Worm (Caenorhabditis elegans) whole organism, late embryonic: ENCODE measurements around the gene spsb-1.

Experiments used
- C38D4.7 ChIP-seq: fragments of 200-800 bp; sonication (Bioruptor generic); optimal IDR thresholded peaks from 2 replicates; lab custom pipeline; 2018; ENCODE audit warnings: mild to moderate bottlenecking, missing genetic modification characterization, moderate library complexity, missing compliant biosample characterization
- F13H6.1 ChIP-seq: sonication (generic microtip); optimal IDR thresholded peaks from 2 replicates; lab custom pipeline; 2016; ENCODE audit warnings: missing genetic modification characterization, missing compliant biosample characterization
- ahr-1 ChIP-seq: sonication (generic microtip); optimal IDR thresholded peaks from 2 replicates; lab custom pipeline; 2016; ENCODE audit warnings: missing genetic modification characterization, missing compliant biosample characterization
- ceh-14 ChIP-seq: sonication (generic microtip); optimal IDR thresholded peaks from 2 replicates; lab custom pipeline; 2016; ENCODE audit warnings: missing genotype, missing genetic modification characterization, missing compliant biosample characterization
- ceh-2 ChIP-seq: sonication (generic microtip); optimal IDR thresholded peaks from 2 replicates; lab custom pipeline; 2016; ENCODE audit warnings: missing genotype, missing genetic modification characterization, missing compliant biosample characterization
- ceh-22 ChIP-seq: sonication (generic microtip); optimal IDR thresholded peaks from 2 replicates; lab custom pipeline; 2017; ENCODE audit warnings: missing biosample characterization, missing genetic modification characterization
- ceh-31 ChIP-seq: sonication (generic microtip); optimal IDR thresholded peaks from 2 replicates; lab custom pipeline; 2016; ENCODE audit warnings: missing genetic modification characterization, missing compliant biosample characterization
- ceh-45 ChIP-seq: fragments of 200-800 bp; sonication (Bioruptor generic); IDR thresholded peaks from 2 replicates; pipeline ENCODE4 v1.3.6; 2022; ENCODE audit warnings: missing genetic modification reagents, missing genetic modification characterization, missing compliant biosample characterization
- ceh-48 ChIP-seq: sonication (generic microtip); optimal IDR thresholded peaks from 2 replicates; lab custom pipeline; 2016; ENCODE audit warnings: missing genetic modification characterization, inconsistent platforms, missing compliant biosample characterization
- ceh-6 ChIP-seq: fragments of 200-800 bp; sonication (Bioruptor generic); optimal IDR thresholded peaks from 2 replicates; lab custom pipeline; 2018; ENCODE audit warnings: mild to moderate bottlenecking, missing genetic modification characterization, missing compliant biosample characterization
- che-1 ChIP-seq: sonication (generic microtip); optimal IDR thresholded peaks from 2 replicates; lab custom pipeline; 2016; ENCODE audit warnings: mild to moderate bottlenecking, missing genetic modification characterization, missing compliant biosample characterization
- dmd-4 ChIP-seq: sonication (generic microtip); optimal IDR thresholded peaks from 2 replicates; lab custom pipeline; 2016; ENCODE audit warnings: borderline replicate concordance, missing genetic modification characterization, missing compliant biosample characterization
- elt-2 ChIP-seq: sonication (generic microtip); optimal IDR thresholded peaks from 2 replicates; lab custom pipeline; 2016; ENCODE audit warnings: missing genetic modification reagents, missing genetic modification characterization, missing compliant biosample characterization
- ets-4 ChIP-seq: sonication (generic microtip); optimal IDR thresholded peaks from 2 replicates; lab custom pipeline; 2016; ENCODE audit warnings: missing genetic modification characterization, missing compliant biosample characterization
- fax-1 ChIP-seq: sonication (generic microtip); optimal IDR thresholded peaks from 2 replicates; lab custom pipeline; 2016; ENCODE audit warnings: missing genotype, missing genetic modification characterization, missing compliant biosample characterization
- fkh-6 ChIP-seq: sonication (generic microtip); optimal IDR thresholded peaks from 2 replicates; lab custom pipeline; 2016; ENCODE audit warnings: missing genetic modification characterization, missing compliant biosample characterization
- hlh-13 ChIP-seq: fragments of 200-800 bp; sonication (Bioruptor generic); optimal IDR thresholded peaks from 2 replicates; lab custom pipeline; 2018; ENCODE audit warnings: mild to moderate bottlenecking, missing genetic modification characterization, missing compliant biosample characterization
- hlh-6 ChIP-seq: sonication (generic microtip); optimal IDR thresholded peaks from 2 replicates; lab custom pipeline; 2016; ENCODE audit warnings: missing genotype, missing genetic modification characterization, missing compliant biosample characterization
- lim-6 ChIP-seq: sonication (generic microtip); optimal IDR thresholded peaks from 2 replicates; lab custom pipeline; 2016; ENCODE audit warnings: missing genetic modification characterization, missing compliant biosample characterization
- lin-11 ChIP-seq: fragments of 200-800 bp; sonication (Bioruptor generic); optimal IDR thresholded peaks from 2 replicates; lab custom pipeline; 2018; ENCODE audit warnings: mild to moderate bottlenecking, missing genetic modification characterization, missing compliant biosample characterization
- madf-2 ChIP-seq: sonication (generic microtip); optimal IDR thresholded peaks from 2 replicates; lab custom pipeline; 2017; ENCODE audit warnings: missing genetic modification characterization, missing compliant biosample characterization
- mec-3 ChIP-seq: sonication (generic microtip); optimal IDR thresholded peaks from 2 replicates; lab custom pipeline; 2016; ENCODE audit warnings: borderline replicate concordance, missing genetic modification characterization, missing compliant biosample characterization
- nfya-1 ChIP-seq: sonication (generic microtip); optimal IDR thresholded peaks from 2 replicates; lab custom pipeline; 2017; ENCODE audit warnings: missing genetic modification characterization, mild to moderate bottlenecking, missing compliant biosample characterization, antibody characterized with exemption, moderate library complexity
- nhr-11 ChIP-seq: fragments of 150-350 bp; optimal IDR thresholded peaks from 2 replicates; lab custom pipeline; 2014; ENCODE audit warnings: missing biosample characterization, missing genetic modification characterization
- nhr-232 ChIP-seq: sonication (generic microtip); optimal IDR thresholded peaks from 2 replicates; lab custom pipeline; 2016; ENCODE audit warnings: missing genetic modification characterization, missing compliant biosample characterization
- pag-3 ChIP-seq: sonication (generic microtip); optimal IDR thresholded peaks from 2 replicates; lab custom pipeline; 2016; ENCODE audit warnings: missing compliant biosample characterization, missing genetic modification characterization, borderline replicate concordance
- pha-2 ChIP-seq: sonication (generic microtip); optimal IDR thresholded peaks from 2 replicates; lab custom pipeline; 2017; ENCODE audit warnings: mild to moderate bottlenecking, missing genetic modification characterization, missing compliant biosample characterization
- ref-2 ChIP-seq: sonication (generic microtip); optimal IDR thresholded peaks from 2 replicates; lab custom pipeline; 2016; ENCODE audit warnings: missing genetic modification characterization, missing compliant biosample characterization
- rnt-1 ChIP-seq: sonication (generic microtip); optimal IDR thresholded peaks from 2 replicates; lab custom pipeline; 2016; ENCODE audit warnings: missing genetic modification characterization, missing compliant biosample characterization
- sox-2 ChIP-seq: fragments of 200-800 bp; sonication (Bioruptor generic); IDR thresholded peaks from 2 replicates; pipeline ENCODE4 v1.3.6; 2022; ENCODE audit warnings: missing genetic modification reagents, missing genetic modification characterization, missing compliant biosample characterization
- tbx-2 ChIP-seq: sonication (generic microtip); optimal IDR thresholded peaks from 2 replicates; lab custom pipeline; 2016; ENCODE audit warnings: missing genetic modification characterization, missing compliant biosample characterization
- unc-3 ChIP-seq, 2 experiments: fragments of 200-800 bp in 1 of 2; sonication (Bioruptor generic) in 1 of 2; sonication (generic microtip) in 1 of 2; conservative IDR thresholded peaks in 1 of 2; optimal IDR thresholded peaks in 1 of 2; 2 replicates each; pipeline versions ENCODE4 v1.3.6 to Lab custom; 2016 to 2022; ENCODE audit warnings: missing compliant biosample characterization in 2 of 2, missing genetic modification characterization in 2 of 2, missing genetic modification reagents in 1 of 2
- unc-42 ChIP-seq: sonication (generic microtip); optimal IDR thresholded peaks from 2 replicates; lab custom pipeline; 2016; ENCODE audit warnings: missing genotype, missing genetic modification characterization, missing compliant biosample characterization
- unc-55 ChIP-seq: sonication (generic microtip); optimal IDR thresholded peaks from 2 replicates; lab custom pipeline; 2017; ENCODE audit warnings: missing biosample characterization, missing genetic modification reagents, missing genetic modification characterization
- zip-5 ChIP-seq: sonication (generic microtip); optimal IDR thresholded peaks from 2 replicates; lab custom pipeline; 2016; ENCODE audit warnings: missing genetic modification characterization, missing compliant biosample characterization
- ztf-16 ChIP-seq: sonication (generic microtip); optimal IDR thresholded peaks from 2 replicates; lab custom pipeline; 2017; ENCODE audit warnings: missing genetic modification characterization, missing compliant biosample characterization

The spsb-1 gene

DNA sequence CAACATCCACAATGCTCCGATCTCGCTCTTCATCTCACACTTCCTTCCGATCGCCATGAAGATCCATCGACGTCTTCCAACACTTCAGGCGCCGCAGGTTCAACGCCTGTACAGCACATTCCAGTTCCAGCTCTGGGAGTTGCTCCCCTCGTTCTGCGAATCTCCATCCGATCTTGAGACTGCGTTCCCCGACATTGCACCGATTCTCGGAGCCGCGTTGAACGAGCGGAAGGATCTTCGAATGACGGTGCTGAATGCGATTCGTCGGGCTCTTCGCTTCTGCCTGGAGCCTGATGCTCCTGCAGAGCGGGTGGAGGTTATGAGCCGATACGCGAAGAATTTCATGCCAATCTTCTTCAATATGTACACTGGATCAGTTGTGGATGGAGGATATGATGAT lies 43.1 kb downstream of the spsb-1 start:
- TF ChIP-seq ztf-16 (tag; lab: Kevin White, UChicago), result no peak
- peak; percentile 46 for TF ChIP-seq mec-3 (tag; lab: Kevin White, UChicago)

ce11 chrII:15244870-15245269 lies 48.3 kb downstream of the spsb-1 start:
- TF ChIP-seq unc-3 (GFP tag; conservative IDR thresholded peaks at IDR 0.05; lab: Robert Waterston, UW) (no peak), unc-3 (tag; optimal IDR thresholded peaks at IDR 0.05; lab: Kevin White, UChicago) (no peak), unc-55 (GFP tag; lab: Kevin White, UChicago) (no peak), ceh-31 (no peak), nhr-11 (tag; lab: Kevin White, UChicago) (no peak), nhr-232 (no peak), ceh-22 (tag; lab: Kevin White, UChicago) (no peak), ets-4 (tag; lab: Kevin White, UChicago) (no peak), lin-11 (no peak), hlh-13 (GFP tag; lab: Kevin White, UChicago) (no peak), rnt-1 (tag; lab: Kevin White, UChicago) (no peak), ceh-6 (GFP tag; lab: Kevin White, UChicago) (no peak), pag-3 (tag; lab: Kevin White, UChicago) (no peak), che-1 (tag; lab: Kevin White, UChicago) (no peak), ahr-1 (tag; lab: Kevin White, UChicago) (no peak), F13H6.1 (tag; lab: Kevin White, UChicago) (no peak), hlh-6 (tag; lab: Kevin White, UChicago) (no peak), unc-42 (no peak), C38D4.7 (no peak), ceh-2 (tag; lab: Kevin White, UChicago) (no peak), dmd-4 (tag; lab: Kevin White, UChicago) (no peak)
- TF ChIP-seq, all 69 proteins: peak for 0

DNA sequence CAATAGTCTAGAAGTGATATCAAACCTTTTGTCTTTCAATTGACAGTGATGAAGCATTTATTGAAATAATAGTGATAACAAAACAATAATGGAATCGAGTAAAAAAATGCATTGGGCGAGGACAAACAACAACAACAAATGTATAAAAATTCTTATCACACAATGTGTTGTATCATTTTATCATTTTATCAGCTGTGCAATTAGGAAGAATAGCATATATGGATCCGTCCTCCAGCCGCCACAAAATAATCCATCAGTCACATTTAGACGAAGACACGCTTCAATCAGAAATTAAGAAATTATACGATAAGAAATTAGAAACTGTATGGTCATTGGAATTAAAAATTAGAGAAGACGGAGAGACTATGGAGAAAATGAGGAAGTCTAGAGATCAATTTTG lies 55.1 kb downstream of the spsb-1 start, which contains the start of gene tig-3:
Gene tig-3, minus strand, starts transcription at position 200 of the 400 bp plus-strand sequence.
- TF ChIP-seq fkh-6 (tag; lab: Kevin White, UChicago), result no peak
- TF ChIP-seq ceh-2 (tag; lab: Kevin White, UChicago), result no peak
- TF ChIP-seq elt-2 (tag; lab: Kevin White, UChicago), result peak; percentile 68

DNA sequence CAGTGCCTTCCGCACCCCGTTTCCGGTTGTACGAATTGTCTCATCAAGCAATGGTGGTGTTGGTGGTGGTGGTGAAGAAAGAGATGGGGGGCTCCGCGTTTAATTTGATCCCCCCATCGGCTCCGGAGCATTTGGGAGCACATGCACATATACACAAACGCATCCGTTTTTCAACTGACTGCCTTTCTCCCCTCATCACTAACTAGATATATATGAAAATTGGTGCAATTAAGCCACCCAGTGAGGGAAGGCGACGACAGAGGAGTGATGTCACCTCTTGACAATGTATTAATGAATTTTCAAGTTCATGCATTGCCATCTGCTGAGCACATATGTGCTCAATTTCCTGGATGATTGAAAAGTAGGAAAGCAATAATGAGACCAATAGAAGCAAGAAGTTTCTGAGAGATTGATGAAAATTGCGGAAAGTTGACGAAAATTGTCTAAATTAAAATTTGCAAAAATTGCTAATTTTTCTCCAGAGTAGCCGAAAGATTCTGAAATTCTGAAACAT lies 57.5 kb downstream of the spsb-1 start:
- TF ChIP-seq lim-6 (tag; lab: Kevin White, UChicago) (peak; percentile 71), fax-1 (tag; lab: Kevin White, UChicago) (no peak), tbx-2 (no peak), ceh-31 (peak; percentile 44), ceh-45 (GFP tag; lab: Robert Waterston, UW) (no peak), madf-2 (tag; lab: Kevin White, UChicago) (no peak), pha-2 (tag; lab: Kevin White, UChicago) (no peak), sox-2 (GFP tag; lab: Robert Waterston, UW) (no peak), unc-42 (peak; percentile 98), ceh-14 (tag; lab: Kevin White, UChicago) (peak; percentile 82), ref-2 (tag; lab: Kevin White, UChicago) (peak; percentile 31), ceh-48 (tag; lab: Kevin White, UChicago) (no peak), nfya-1 (peak; percentile 43), zip-5 (tag; lab: Kevin White, UChicago) (no peak)
- TF ChIP-seq, all 69 proteins: peak for 6
